Fruit fly (Drosophila melanogaster) whole organism, embryonic: ENCODE data around the gene CG32668.
A peak's percentile ranks its signal among the peaks of the same experiment; 100 is the strongest.

Experiments
- Abd-B ChIP-seq: fragments of 200-800 bp; sonication (Bioruptor generic); optimal IDR thresholded peaks from 2 replicates; lab custom pipeline; 2018; ENCODE audit warnings: missing biosample characterization, mild to moderate bottlenecking, missing genetic modification characterization, moderate library complexity
- CG10979 ChIP-seq: fragments of 200-800 bp; sonication (Bioruptor generic); optimal IDR thresholded peaks from 2 replicates; lab custom pipeline; 2018; ENCODE audit warnings: missing biosample characterization, mild to moderate bottlenecking, missing genetic modification characterization, moderate library complexity
- CG11085 ChIP-seq: fragments of 200-800 bp; sonication (Bioruptor generic); IDR thresholded peaks from 2 replicates; pipeline ENCODE4 v1.3.6; 2022; ENCODE audit warnings: missing biosample characterization, missing genetic modification characterization
- CG11696 ChIP-seq: fragments of 200-800 bp; sonication (Bioruptor generic); IDR thresholded peaks from 2 replicates; pipeline ENCODE4 v1.3.6; 2022; ENCODE audit warnings: missing biosample characterization, missing genetic modification characterization
- CG12071 ChIP-seq: fragments of 200-800 bp; sonication (Bioruptor generic); optimal IDR thresholded peaks from 3 replicates; lab custom pipeline; 2018; ENCODE audit warnings: missing biosample characterization, mild to moderate bottlenecking, missing genetic modification characterization
- CG12659 ChIP-seq: fragments of 200-800 bp; sonication (Bioruptor generic); optimal IDR thresholded peaks from 3 replicates; lab custom pipeline; 2017; ENCODE audit warnings: mild to moderate bottlenecking, missing biosample characterization, missing genetic modification reagents, missing genetic modification characterization
- CG12744 ChIP-seq: fragments of 200-800 bp; sonication (Bioruptor generic); optimal IDR thresholded peaks from 2 replicates; lab custom pipeline; 2016; ENCODE audit warnings: missing biosample characterization, missing genetic modification characterization
- CG13624 ChIP-seq: fragments of 200-800 bp; sonication (Bioruptor generic); optimal IDR thresholded peaks from 2 replicates; lab custom pipeline; 2016; ENCODE audit warnings: missing biosample characterization, missing genetic modification characterization
- CG14050 ChIP-seq: fragments of 200-800 bp; sonication (Bioruptor generic); IDR thresholded peaks from 3 replicates; pipeline ENCODE4 v1.3.6; 2022; ENCODE audit warnings: missing biosample characterization, missing genetic modification characterization
- CG14965 ChIP-seq: fragments of 200-800 bp; sonication (Bioruptor generic); optimal IDR thresholded peaks from 2 replicates; lab custom pipeline; 2016; ENCODE audit warnings: missing biosample characterization, missing genetic modification characterization, borderline replicate concordance
- CG1529 ChIP-seq: fragments of 200-800 bp; sonication (Bioruptor generic); optimal IDR thresholded peaks from 3 replicates; lab custom pipeline; 2018; ENCODE audit warnings: missing biosample characterization, missing genetic modification characterization
- CG1647 ChIP-seq: fragments of 200-800 bp; sonication (Bioruptor generic); optimal IDR thresholded peaks from 3 replicates; lab custom pipeline; 2016; ENCODE audit warnings: missing biosample characterization, missing genetic modification characterization
- CG17912 ChIP-seq: fragments of 200-800 bp; sonication (Bioruptor generic); optimal IDR thresholded peaks from 2 replicates; lab custom pipeline; 2018; ENCODE audit warnings: missing biosample characterization, mild to moderate bottlenecking, missing genetic modification characterization
- CG2678 ChIP-seq: fragments of 200-800 bp; sonication (Bioruptor generic); optimal IDR thresholded peaks from 3 replicates; lab custom pipeline; 2019; ENCODE audit warnings: missing biosample characterization, mild to moderate bottlenecking, missing genetic modification characterization, moderate library complexity
- CG31388 ChIP-seq: fragments of 200-800 bp; sonication (Bioruptor generic); optimal IDR thresholded peaks from 2 replicates; lab custom pipeline; 2016; ENCODE audit warnings: missing biosample characterization, missing genetic modification characterization
- CG4730 ChIP-seq: fragments of 200-800 bp; sonication (Bioruptor generic); IDR thresholded peaks from 2 replicates; pipeline ENCODE4 v1.3.6; 2022; ENCODE audit warnings: missing biosample characterization, missing genetic modification characterization
- CG7928 ChIP-seq: fragments of 200-800 bp; sonication (Bioruptor generic); optimal IDR thresholded peaks from 2 replicates; lab custom pipeline; 2017; ENCODE audit warnings: missing biosample characterization, mild to moderate bottlenecking, missing genetic modification characterization
- CG7963 ChIP-seq: fragments of 200-800 bp; sonication (Bioruptor generic); IDR thresholded peaks from 3 replicates; pipeline ENCODE4 v1.3.6; 2022; ENCODE audit warnings: missing biosample characterization, missing genetic modification characterization; ENCODE audit not compliant: partially characterized antibody
- CG9437 ChIP-seq: fragments of 200-800 bp; sonication (Bioruptor generic); optimal IDR thresholded peaks from 2 replicates; lab custom pipeline; 2018; ENCODE audit warnings: missing biosample characterization, mild to moderate bottlenecking, missing genetic modification characterization
- CG9727 ChIP-seq: fragments of 200-800 bp; sonication (Bioruptor generic); optimal IDR thresholded peaks from 3 replicates; lab custom pipeline; 2017; ENCODE audit warnings: missing biosample characterization, mild to moderate bottlenecking, missing genetic modification characterization
- CG9797 ChIP-seq: fragments of 200-800 bp; sonication (Bioruptor generic); optimal IDR thresholded peaks from 3 replicates; lab custom pipeline; 2018; ENCODE audit warnings: missing biosample characterization, mild to moderate bottlenecking, missing genetic modification characterization
- Dad ChIP-seq: fragments of 200-800 bp; sonication (Bioruptor generic); optimal IDR thresholded peaks from 3 replicates; lab custom pipeline; 2016; ENCODE audit warnings: missing biosample characterization, missing genetic modification characterization
- Eip74EF ChIP-seq, 2 experiments: fragments of 200-800 bp in 1 of 2; fragments of >200 bp in 1 of 2; sonication (Bioruptor generic) in 1 of 2; optimal IDR thresholded peaks; 2 replicates each; lab custom pipeline; 2017 to 2019; ENCODE audit warnings: missing biosample characterization in 2 of 2, missing genetic modification characterization in 2 of 2, mild to moderate bottlenecking in 1 of 2, moderate library complexity in 1 of 2
- Elba2 ChIP-seq: fragments of 200-800 bp; sonication (Bioruptor generic); optimal IDR thresholded peaks from 3 replicates; lab custom pipeline; 2016; ENCODE audit warnings: missing biosample characterization, missing genetic modification characterization
- Fer1 ChIP-seq: fragments of 200-800 bp; sonication (Bioruptor generic); optimal IDR thresholded peaks from 2 replicates; lab custom pipeline; 2017; ENCODE audit warnings: missing biosample characterization, mild to moderate bottlenecking, missing genetic modification characterization
- GATAe ChIP-seq: fragments of 200-800 bp; sonication (Bioruptor generic); conservative IDR thresholded peaks from 2 replicates; pipeline ENCODE4 v1.3.6; 2022; ENCODE audit warnings: missing biosample characterization, missing genetic modification characterization
- Med ChIP-seq: fragments of 200-800 bp; sonication (Bioruptor generic); peaks from one replicate; lab custom pipeline; 2016; ENCODE audit warnings: missing biosample characterization, missing genetic modification characterization, mild to moderate bottlenecking, inconsistent platforms, moderate library complexity
- Meics ChIP-seq: fragments of 200-800 bp; sonication (Bioruptor generic); optimal IDR thresholded peaks from 2 replicates; lab custom pipeline; 2017; ENCODE audit warnings: missing biosample characterization, mild to moderate bottlenecking, missing genetic modification characterization
- Myb ChIP-seq: fragments of 200-800 bp; sonication (Bioruptor generic); optimal IDR thresholded peaks from 2 replicates; lab custom pipeline; 2016; ENCODE audit warnings: missing biosample characterization, missing genetic modification characterization
- Neu2 ChIP-seq: fragments of 200-800 bp; sonication (Bioruptor generic); optimal IDR thresholded peaks from 3 replicates; lab custom pipeline; 2016; ENCODE audit warnings: missing biosample characterization, missing genetic modification characterization, borderline replicate concordance
- Nf-YB ChIP-seq: fragments of 200-800 bp; sonication (Bioruptor generic); optimal IDR thresholded peaks from 3 replicates; lab custom pipeline; 2019; ENCODE audit warnings: missing biosample characterization, mild to moderate bottlenecking, missing genetic modification characterization, moderate library complexity
- bcd ChIP-seq: fragments of 200-800 bp; sonication (Bioruptor generic); optimal IDR thresholded peaks from 2 replicates; lab custom pipeline; 2017; ENCODE audit warnings: missing biosample characterization, mild to moderate bottlenecking, missing genetic modification characterization
- btn ChIP-seq: fragments of 200-800 bp; sonication (Bioruptor generic); optimal IDR thresholded peaks from 2 replicates; lab custom pipeline; 2016; ENCODE audit warnings: missing biosample characterization, missing genetic modification characterization
- ci ChIP-seq: fragments of 200-800 bp; sonication (Bioruptor generic); IDR thresholded peaks from 3 replicates; pipeline ENCODE4 v1.3.6; 2022; ENCODE audit warnings: missing biosample characterization, missing genetic modification characterization
- corto ChIP-seq: fragments of 200-800 bp; sonication (Bioruptor generic); optimal IDR thresholded peaks from 2 replicates; lab custom pipeline; 2016; ENCODE audit warnings: missing biosample characterization, mild to moderate bottlenecking, missing genetic modification characterization, moderate library complexity
- eyg ChIP-seq: fragments of 200-800 bp; sonication (Bioruptor generic); optimal IDR thresholded peaks from 3 replicates; lab custom pipeline; 2016; ENCODE audit warnings: missing biosample characterization, missing genetic modification characterization
- gfzf ChIP-seq: fragments of 200-800 bp; sonication (Bioruptor generic); optimal IDR thresholded peaks from 2 replicates; lab custom pipeline; 2016; ENCODE audit warnings: missing biosample characterization, mild to moderate bottlenecking, missing genetic modification characterization, moderate library complexity
- hb ChIP-seq: fragments of 200-800 bp; sonication (Bioruptor generic); IDR thresholded peaks from 3 replicates; pipeline ENCODE4 v1.3.6; 2022; ENCODE audit warnings: missing biosample characterization, missing genetic modification characterization; ENCODE audit not compliant: partially characterized antibody
- inv ChIP-seq: fragments of 200-800 bp; sonication (Bioruptor generic); IDR thresholded peaks from 2 replicates; pipeline ENCODE4 v1.3.6; 2022; ENCODE audit warnings: missing biosample characterization, missing genetic modification characterization; ENCODE audit not compliant: partially characterized antibody
- jing ChIP-seq: fragments of 200-800 bp; sonication (Bioruptor generic); optimal IDR thresholded peaks from 2 replicates; lab custom pipeline; 2018; ENCODE audit warnings: missing biosample characterization, mild to moderate bottlenecking, missing genetic modification characterization
- luna ChIP-seq: fragments of 200-800 bp; sonication (Bioruptor generic); optimal IDR thresholded peaks from 2 replicates; lab custom pipeline; 2016; ENCODE audit warnings: missing biosample characterization, missing genetic modification characterization
- peb ChIP-seq: fragments of 200-800 bp; sonication (Bioruptor generic); IDR thresholded peaks from 2 replicates; pipeline ENCODE4 v1.3.6; 2022; ENCODE audit warnings: missing biosample characterization, missing genetic modification characterization
- ranshi ChIP-seq: fragments of 200-800 bp; sonication (Bioruptor generic); IDR thresholded peaks from 2 replicates; pipeline ENCODE4 v1.3.6; 2022; ENCODE audit warnings: missing biosample characterization, missing genetic modification characterization
- rib ChIP-seq: fragments of 200-800 bp; sonication (Bioruptor generic); IDR thresholded peaks from 2 replicates; pipeline ENCODE4 v1.3.6; 2022; ENCODE audit warnings: missing biosample characterization, missing genetic modification characterization
- seq ChIP-seq: fragments of 200-800 bp; sonication (Bioruptor generic); IDR thresholded peaks from 2 replicates; pipeline ENCODE4 v1.3.6; 2022; ENCODE audit warnings: missing biosample characterization, missing genetic modification characterization
- shn ChIP-seq: fragments of 200-800 bp; sonication (Bioruptor generic); optimal IDR thresholded peaks from 3 replicates; lab custom pipeline; 2016; ENCODE audit warnings: missing biosample characterization, missing genetic modification characterization
- sug ChIP-seq: fragments of 200-800 bp; optimal IDR thresholded peaks from 2 replicates; lab custom pipeline; 2019; ENCODE audit warnings: missing biosample characterization, mild to moderate bottlenecking, missing genetic modification characterization, moderate library complexity
- vvl ChIP-seq: fragments of 200-800 bp; sonication (Bioruptor generic); IDR thresholded peaks from 2 replicates; pipeline ENCODE4 v1.3.6; 2022; ENCODE audit warnings: missing biosample characterization, missing genetic modification characterization
- zf30C ChIP-seq: fragments of 200-800 bp; sonication (Bioruptor generic); optimal IDR thresholded peaks from 3 replicates; lab custom pipeline; 2018; ENCODE audit warnings: missing biosample characterization, mild to moderate bottlenecking, missing genetic modification characterization

The CG32668 gene

DNA sequence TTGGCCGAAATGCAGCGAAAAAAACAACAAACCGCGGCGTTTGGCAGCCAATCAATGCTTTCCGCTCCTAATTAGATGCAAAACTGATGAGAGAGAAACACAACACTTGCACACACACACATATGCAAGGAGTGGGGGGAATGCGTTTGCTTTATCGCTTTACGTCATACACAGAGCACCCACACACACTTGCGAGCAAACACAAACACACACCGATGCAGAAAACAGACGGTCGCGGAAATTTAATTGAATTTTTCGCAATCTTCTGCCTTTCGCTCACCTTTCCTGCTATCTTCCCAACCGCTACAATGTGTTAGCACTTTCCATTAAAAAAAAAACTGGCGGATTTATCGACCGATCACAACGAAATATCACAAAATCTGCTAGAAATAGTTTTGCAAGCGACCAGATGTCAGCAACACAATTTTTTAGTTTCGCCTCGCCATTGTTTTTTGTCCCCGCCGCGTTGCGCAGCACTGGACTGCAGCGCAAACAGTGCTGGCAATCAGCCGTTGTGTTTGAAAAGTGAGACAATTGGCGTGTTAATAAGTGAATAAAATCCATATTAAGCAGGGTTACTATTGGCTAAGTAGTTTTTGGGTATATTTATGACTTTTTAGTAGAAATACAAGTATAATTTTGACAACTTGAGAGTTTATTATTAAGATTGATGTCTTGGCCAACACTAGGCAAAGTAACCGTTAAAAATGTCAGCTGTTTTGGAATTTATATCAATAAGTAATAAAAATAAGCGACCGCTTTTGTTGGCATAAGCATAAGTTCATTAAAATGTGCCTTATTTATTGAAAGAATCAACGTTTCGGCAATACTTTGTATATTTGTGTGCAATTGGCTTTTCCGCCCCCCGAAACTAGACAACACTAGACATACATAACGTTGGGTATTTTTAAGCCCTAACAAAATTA lies 22.7 kb downstream of the CG32668 start, which contains the start of gene Klp10A (continued):
- TF ChIP-seq zf30C (GFP tag; lab: Kevin White, UChicago) (no peak), seq (GFP tag; lab: Robert Waterston, UW) (no peak), GATAe (GFP tag; lab: Robert Waterston, UW) (no peak), CG12071 (GFP tag; lab: Kevin White, UChicago) (no peak), bcd (GFP tag; lab: Kevin White, UChicago) (no peak), corto (GFP tag; lab: Kevin White, UChicago) (no peak), sug (tag; lab: Kevin White, UChicago) (no peak), CG11696 (no peak), CG4730 (no peak), gfzf (GFP tag; lab: Kevin White, UChicago) (no peak), CG12659 (GFP tag; lab: Kevin White, UChicago) (no peak), inv (GFP tag; lab: Robert Waterston, UW) (no peak), CG7928 (GFP tag; lab: Kevin White, UChicago) (no peak), Abd-B (GFP tag; lab: Kevin White, UChicago) (no peak), Dad (no peak), CG14965 (GFP tag; lab: Kevin White, UChicago) (no peak), CG10979 (tag; lab: Kevin White, UChicago) (no peak), CG12744 (GFP tag; lab: Kevin White, UChicago) (no peak), CG7963 (GFP tag; lab: Robert Waterston, UW) (no peak), peb (GFP tag; lab: Robert Waterston, UW) (no peak), Eip74EF (GFP tag; optimal IDR thresholded peaks at IDR 0.05; lab: Kevin White, UChicago) (no peak), Med (GFP tag; lab: Kevin White, UChicago) (peak; percentile 71), rib (no peak), ci (no peak), vvl (peak; percentile 9; the same call in 1 of the 2 replicates), CG31388 (no peak), Elba2 (GFP tag; lab: Kevin White, UChicago) (peak; percentile 73), CG1647 (GFP tag; lab: Kevin White, UChicago) (peak; percentile 11), CG9797 (GFP tag; lab: Kevin White, UChicago) (no peak), Fer1 (no peak), CG13624 (GFP tag; lab: Kevin White, UChicago) (peak; percentile 2), jing (GFP tag; lab: Kevin White, UChicago) (no peak), eyg (GFP tag; lab: Kevin White, UChicago) (no peak), Neu2 (no peak), luna (GFP tag; lab: Kevin White, UChicago) (no peak), ranshi (GFP tag; lab: Robert Waterston, UW) (no peak), CG1529 (GFP tag; lab: Kevin White, UChicago) (no peak), shn (GFP tag; lab: Kevin White, UChicago) (no peak), CG11085 (no peak), hb (GFP tag; lab: Robert Waterston, UW) (no peak), Meics (GFP tag; lab: Kevin White, UChicago) (no peak), CG17912 (GFP tag; lab: Kevin White, UChicago) (no peak), btn (GFP tag; lab: Kevin White, UChicago) (no peak), CG9727 (GFP tag; lab: Kevin White, UChicago) (peak; percentile 16), CG14050 (GFP tag; lab: Robert Waterston, UW) (no peak), Nf-YB (no peak), CG9437 (GFP tag; lab: Kevin White, UChicago) (peak; percentile 3), CG2678 (no peak), Myb (GFP tag; lab: Kevin White, UChicago) (peak; percentile 93)
